Fruit fly (Drosophila melanogaster): ENCODE measurements around the gene CG16826.

- TF ChIP-seq CG12605 (GFP tag; IDR thresholded peaks at IDR 0.05) (no peak), D1 (tag; optimal IDR thresholded peaks at IDR 0.05) (no peak), Pif1A (GFP tag; optimal IDR thresholded peaks at IDR 0.05) (no peak), CG8159 (tag; optimal IDR thresholded peaks at IDR 0.05) (no peak), CG4496 (GFP tag; IDR thresholded peaks at IDR 0.05) (no peak), CG32121 (GFP tag; IDR thresholded peaks at IDR 0.05) (no peak), EcR (GFP tag; optimal IDR thresholded peaks at IDR 0.05) (no peak), CG8301 (tag; optimal IDR thresholded peaks at IDR 0.05) (no peak)
Measured at dm6 chr2L:13382351-13383029, 34.9 kb downstream of the CG16826 start, which contains the start of gene loqs.
